Worm (Caenorhabditis elegans) whole organism, L1 larva: ENCODE data around the gene sru-4.
A peak's percentile ranks its signal among the peaks of the same experiment; 100 is the strongest.

Experiments used
- ama-1 ChIP-seq: fragments of 150-350 bp; optimal IDR thresholded peaks from 2 replicates; lab custom pipeline; 2014
- ces-1 ChIP-seq: fragments of 150-350 bp; optimal IDR thresholded peaks from 2 replicates; lab custom pipeline; 2014; ENCODE audit warnings: missing biosample characterization, missing genetic modification reagents, missing genetic modification characterization
- elt-2 ChIP-seq: sonication (generic microtip); optimal IDR thresholded peaks from 2 replicates; lab custom pipeline; 2016; ENCODE audit warnings: missing genetic modification characterization, mild to moderate bottlenecking, inconsistent platforms, missing compliant biosample characterization, missing genetic modification reagents
- isw-1 ChIP-seq: fragments of 200-800 bp; sonication (Bioruptor generic); IDR thresholded peaks from 2 replicates; pipeline ENCODE4 v1.3.6; 2022; ENCODE audit warnings: missing genetic modification characterization, missing compliant biosample characterization

DNA sequence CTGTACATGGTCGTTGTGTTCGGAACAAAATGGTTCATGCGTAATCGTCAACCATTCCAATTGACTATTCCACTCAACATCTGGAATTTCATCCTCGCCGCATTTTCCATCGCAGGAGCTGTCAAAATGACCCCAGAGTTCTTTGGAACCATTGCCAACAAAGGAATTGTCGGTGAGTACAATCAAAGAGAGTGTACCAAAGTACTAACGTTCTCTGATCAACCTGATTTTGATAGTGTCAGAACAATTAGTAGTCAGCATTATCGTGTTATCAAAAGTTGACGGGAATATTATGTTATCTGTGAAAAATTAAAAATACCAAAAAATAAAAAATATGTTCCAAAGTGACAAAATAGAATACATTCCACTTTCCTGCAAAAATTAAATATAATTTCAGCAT is 28.8 kb downstream of the sru-4 start:
- TF ChIP-seq elt-2 (tag; lab: Kevin White, UChicago) (peak; percentile 51), ces-1 (no peak), isw-1 (no peak), ama-1 (lab: Kevin White, UChicago) (no peak)
